Fruit fly (Drosophila melanogaster): ENCODE results near the gene CG31954.

The CG31954 gene

DNA sequence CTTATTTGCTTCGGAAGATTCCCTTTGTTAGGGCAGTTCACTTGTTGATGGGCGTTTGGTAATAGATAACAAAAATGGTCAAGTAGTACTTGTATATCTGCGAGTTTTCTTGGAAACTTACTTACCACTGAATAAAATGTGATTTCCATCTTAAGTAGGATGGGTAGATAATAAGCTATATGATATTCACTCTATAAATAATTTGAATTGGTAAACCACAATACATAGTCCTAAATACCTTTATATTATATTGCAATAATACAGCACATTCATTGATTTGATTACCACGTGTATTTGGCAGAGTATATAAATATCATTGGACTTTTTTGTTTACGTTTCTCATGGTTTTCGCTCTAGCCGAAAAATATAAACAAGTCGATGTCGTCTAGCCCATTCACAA, 34.0 kb downstream of the CG31954 start (continued):
- TF ChIP-seq dmrt99B (tag; optimal IDR thresholded peaks at IDR 0.05): peak; percentile 78
- no peak for TF ChIP-seq CG17328 (GFP tag; IDR thresholded peaks at IDR 0.05)
- TF ChIP-seq CoRest (tag; optimal IDR thresholded peaks at IDR 0.05): peak; percentile 80
- peak; percentile 10 for TF ChIP-seq cato (GFP tag; optimal IDR thresholded peaks at IDR 0.05; ENCODE audit: borderline replicate concordance)
- peak; percentile 82 for TF ChIP-seq gem (tag; optimal IDR thresholded peaks at IDR 0.05)
- TF ChIP-seq B-H1 (GFP tag; IDR thresholded peaks at IDR 0.05): peak; percentile 34; the same call in 2 of the 3 replicates
- TF ChIP-seq MTF-1 (GFP tag; optimal IDR thresholded peaks at IDR 0.05; ENCODE audit: borderline replicate concordance): no peak
- peak; percentile 66 for TF ChIP-seq CG13424 (tag; optimal IDR thresholded peaks at IDR 0.05)
- peak; percentile 66 for TF ChIP-seq CG17568 (GFP tag; optimal IDR thresholded peaks at IDR 0.05)
- no peak for TF ChIP-seq toy (GFP tag; IDR thresholded peaks at IDR 0.05)
- no peak for TF ChIP-seq unc-4 (GFP tag; IDR thresholded peaks at IDR 0.05; ENCODE audit: partially characterized antibody)
- TF ChIP-seq CG10366 (GFP tag; IDR thresholded peaks at IDR 0.05): no peak
- TF ChIP-seq CG8359 (GFP tag; optimal IDR thresholded peaks at IDR 0.05; ENCODE audit: borderline replicate concordance): no peak
- TF ChIP-seq zf30C (GFP tag; optimal IDR thresholded peaks at IDR 0.05): no peak
- no peak for TF ChIP-seq Dip2 (GFP tag; IDR thresholded peaks at IDR 0.05)
- no peak for TF ChIP-seq CG9797 (GFP tag; optimal IDR thresholded peaks at IDR 0.05)
- TF ChIP-seq CG9437 (GFP tag; optimal IDR thresholded peaks at IDR 0.05): peak; percentile 78
- TF ChIP-seq vnd (GFP tag; IDR thresholded peaks at IDR 0.05; ENCODE audit: partially characterized antibody): no peak
- peak; percentile 53 for TF ChIP-seq HLH54F (GFP tag; optimal IDR thresholded peaks at IDR 0.05)
- TF ChIP-seq pnt (GFP tag; optimal IDR thresholded peaks at IDR 0.05): no peak
- TF ChIP-seq CG32767 (GFP tag; IDR thresholded peaks at IDR 0.05): peak; percentile 46; the same call in 1 of the 2 replicates
- TF ChIP-seq al (GFP tag; IDR thresholded peaks at IDR 0.05): peak; percentile 46; the same call in 1 of the 2 replicates
- TF ChIP-seq Dek (tag; optimal IDR thresholded peaks at IDR 0.05): peak; percentile 77
- peak; percentile 3 for TF ChIP-seq CG6854 (GFP tag; optimal IDR thresholded peaks at IDR 0.05)
- no peak for TF ChIP-seq Ravus (GFP tag; IDR thresholded peaks at IDR 0.05)
- TF ChIP-seq dm (GFP tag; optimal IDR thresholded peaks at IDR 0.05): no peak
- no peak for TF ChIP-seq aop (GFP tag; IDR thresholded peaks at IDR 0.05)
- no peak for TF ChIP-seq amos (GFP tag; IDR thresholded peaks at IDR 0.05; ENCODE audit: partially characterized antibody)
- no peak for TF ChIP-seq zen (tag; optimal IDR thresholded peaks at IDR 0.05)
- TF ChIP-seq CG15011 (GFP tag; optimal IDR thresholded peaks at IDR 0.05): peak; percentile 26
- no peak for TF ChIP-seq CG4360 (GFP tag; IDR thresholded peaks at IDR 0.05)
- TF ChIP-seq dati (GFP tag; IDR thresholded peaks at IDR 0.05): no peak
- peak; percentile 38 for TF ChIP-seq CG18011 (GFP tag; optimal IDR thresholded peaks at IDR 0.05)
- TF ChIP-seq Optix (GFP tag; IDR thresholded peaks at IDR 0.05): no peak
- TF ChIP-seq dan (GFP tag; IDR thresholded peaks at IDR 0.05): no peak
- TF ChIP-seq CG12659 (GFP tag; optimal IDR thresholded peaks at IDR 0.05): peak; percentile 70
- peak; percentile 48 for TF ChIP-seq Dip3 (GFP tag; optimal IDR thresholded peaks at IDR 0.05)
- no peak for TF ChIP-seq CG11696 (GFP tag; IDR thresholded peaks at IDR 0.05)
- TF ChIP-seq sens (GFP tag): peak; percentile 88
- peak; percentile 29 for TF ChIP-seq Max (GFP tag; optimal IDR thresholded peaks at IDR 0.05)
- peak; percentile 10 for TF ChIP-seq CG9609 (GFP tag; optimal IDR thresholded peaks at IDR 0.05)
- no peak for TF ChIP-seq pros (GFP tag; optimal IDR thresholded peaks at IDR 0.05)
- TF ChIP-seq GATAe (GFP tag; conservative IDR thresholded peaks at IDR 0.05): no peak
- no peak for TF ChIP-seq Lhr (GFP tag; optimal IDR thresholded peaks at IDR 0.05)
- TF ChIP-seq ssp (GFP tag; IDR thresholded peaks at IDR 0.05): 0 out of 2 replicates have a peak, but pooled peaks have one; percentile 25
- peak; percentile 73 for TF ChIP-seq Hmr (GFP tag; optimal IDR thresholded peaks at IDR 0.05)
- TF ChIP-seq Dll (GFP tag; IDR thresholded peaks at IDR 0.05; ENCODE audit: partially characterized antibody): no peak
- no peak for TF ChIP-seq nom (GFP tag; optimal IDR thresholded peaks at IDR 0.05)
- TF ChIP-seq pfk (GFP tag; optimal IDR thresholded peaks at IDR 0.05): no peak
- TF ChIP-seq ase (GFP tag; IDR thresholded peaks at IDR 0.05): 0 out of 3 replicates have a peak, but pooled peaks have one; percentile 32
